Fruit fly (Drosophila melanogaster) whole organism, embryonic: Measurements from ENCODE around the gene Cubn.

ENCODE experiments used
- ATbp ChIP-seq: fragments of 200-800 bp; sonication (Bioruptor generic); optimal IDR thresholded peaks from 2 replicates; lab custom pipeline; 2017; ENCODE audit warnings: missing biosample characterization, mild to moderate bottlenecking, missing genetic modification characterization, missing genetic modification reagents
- CG10209 ChIP-seq: fragments of 200-800 bp; sonication (Bioruptor generic); optimal IDR thresholded peaks from 3 replicates; lab custom pipeline; 2017; ENCODE audit warnings: missing biosample characterization, mild to moderate bottlenecking, missing genetic modification characterization, missing genetic modification reagents
- CG12236 ChIP-seq: fragments of 200-800 bp; sonication (Bioruptor generic); optimal IDR thresholded peaks from 2 replicates; lab custom pipeline; 2016; ENCODE audit warnings: missing biosample characterization, missing genetic modification characterization
- CG13296 ChIP-seq: fragments of 200-800 bp; sonication (Bioruptor generic); optimal IDR thresholded peaks from 3 replicates; lab custom pipeline; 2018; ENCODE audit warnings: missing biosample characterization, mild to moderate bottlenecking, missing genetic modification characterization
- CG14710 ChIP-seq: fragments of 200-800 bp; sonication (Bioruptor generic); optimal IDR thresholded peaks from 3 replicates; lab custom pipeline; 2019; ENCODE audit warnings: missing biosample characterization, mild to moderate bottlenecking, missing genetic modification characterization, moderate library complexity
- CG1647 ChIP-seq: fragments of 200-800 bp; sonication (Bioruptor generic); optimal IDR thresholded peaks from 3 replicates; lab custom pipeline; 2016; ENCODE audit warnings: missing biosample characterization, missing genetic modification characterization
- CG16863 ChIP-seq: fragments of 200-800 bp; sonication (Bioruptor generic); optimal IDR thresholded peaks from 3 replicates; lab custom pipeline; 2016; ENCODE audit warnings: missing biosample characterization, missing genetic modification characterization
- CG17802 ChIP-seq: fragments of 200-800 bp; sonication (Bioruptor generic); optimal IDR thresholded peaks from 2 replicates; lab custom pipeline; 2018; ENCODE audit warnings: missing biosample characterization, mild to moderate bottlenecking, missing genetic modification characterization, moderate library complexity
- CG18764 ChIP-seq: fragments of 200-800 bp; sonication (Bioruptor generic); optimal IDR thresholded peaks from 3 replicates; lab custom pipeline; 2016; ENCODE audit warnings: missing biosample characterization, missing genetic modification characterization
- CG2875 ChIP-seq: fragments of 200-800 bp; sonication (Bioruptor generic); optimal IDR thresholded peaks from 2 replicates; lab custom pipeline; 2017; ENCODE audit warnings: missing biosample characterization, mild to moderate bottlenecking, missing genetic modification characterization, missing genetic modification reagents
- CG2889 ChIP-seq: fragments of 200-800 bp; sonication (Bioruptor generic); IDR thresholded peaks from 3 replicates; pipeline ENCODE4 v1.3.6; 2022; ENCODE audit warnings: missing biosample characterization, missing genetic modification characterization
- CG3726 ChIP-seq: fragments of 200-800 bp; sonication (Bioruptor generic); IDR thresholded peaks from 3 replicates; pipeline ENCODE4, ENCODE4 v1.3.6; 2022; ENCODE audit warnings: missing biosample characterization, missing genetic modification characterization
- CG42726 ChIP-seq: fragments of 200-800 bp; sonication (Bioruptor generic); IDR thresholded peaks from 2 replicates; pipeline ENCODE4 v1.3.6; 2022; ENCODE audit warnings: missing biosample characterization, missing genetic modification characterization; ENCODE audit not compliant: partially characterized antibody
- CG4820 ChIP-seq: fragments of 200-800 bp; sonication (Bioruptor generic); optimal IDR thresholded peaks from 3 replicates; lab custom pipeline; 2016; ENCODE audit warnings: missing biosample characterization, missing genetic modification characterization
- CG7372 ChIP-seq: fragments of 200-800 bp; sonication (Bioruptor generic); IDR thresholded peaks from 2 replicates; pipeline ENCODE4 v1.3.6; 2022; ENCODE audit warnings: missing biosample characterization, missing genetic modification characterization
- Dip2 ChIP-seq: fragments of 200-800 bp; sonication (Bioruptor generic); IDR thresholded peaks from 2 replicates; pipeline ENCODE4 v1.3.6; 2022; ENCODE audit warnings: missing biosample characterization, missing genetic modification characterization
- Doc2 ChIP-seq: fragments of 200-800 bp; sonication (Bioruptor generic); IDR thresholded peaks from 2 replicates; pipeline ENCODE4 v1.3.6; 2022; ENCODE audit warnings: missing biosample characterization, missing genetic modification characterization
- H15 ChIP-seq: fragments of 200-800 bp; sonication (Bioruptor generic); IDR thresholded peaks from 3 replicates; pipeline ENCODE4 v1.3.6; 2022; ENCODE audit warnings: missing biosample characterization, missing genetic modification characterization
- HHEX ChIP-seq: fragments of 200-800 bp; sonication (Bioruptor generic); optimal IDR thresholded peaks from 3 replicates; lab custom pipeline; 2017; ENCODE audit warnings: missing biosample characterization, mild to moderate bottlenecking, missing genetic modification characterization, missing genetic modification reagents
- HLH54F ChIP-seq: fragments of 200-800 bp; sonication (Bioruptor generic); optimal IDR thresholded peaks from 3 replicates; lab custom pipeline; 2016; ENCODE audit warnings: missing biosample characterization, missing genetic modification characterization
- Hmr ChIP-seq: fragments of 200-800 bp; sonication (Bioruptor generic); optimal IDR thresholded peaks from 3 replicates; lab custom pipeline; 2017; ENCODE audit warnings: mild to moderate bottlenecking, missing biosample characterization, missing genetic modification reagents, missing genetic modification characterization
- Hr3 ChIP-seq: fragments of 200-800 bp; sonication (Bioruptor generic); optimal IDR thresholded peaks from 3 replicates; lab custom pipeline; 2016; ENCODE audit warnings: missing biosample characterization, missing genetic modification characterization
- Hr51 ChIP-seq, 2 experiments: fragments of 200-800 bp; sonication (Bioruptor generic); optimal IDR thresholded peaks; 2 replicates in 1 of 2; 3 replicates in 1 of 2; lab custom pipeline; 2016 to 2018; ENCODE audit warnings: missing biosample characterization in 2 of 2, missing genetic modification characterization in 2 of 2, mild to moderate bottlenecking in 1 of 2, moderate library complexity in 1 of 2
- Lim3 ChIP-seq: fragments of 200-800 bp; sonication (Bioruptor generic); IDR thresholded peaks from 2 replicates; pipeline ENCODE4 v1.3.6; 2022; ENCODE audit warnings: missing biosample characterization, missing genetic modification characterization
- NC2β ChIP-seq: fragments of 200-800 bp; sonication (Bioruptor generic); optimal IDR thresholded peaks from 2 replicates; lab custom pipeline; 2016; ENCODE audit warnings: missing biosample characterization, missing genetic modification characterization
- Nf-YB ChIP-seq: fragments of 200-800 bp; sonication (Bioruptor generic); optimal IDR thresholded peaks from 3 replicates; lab custom pipeline; 2019; ENCODE audit warnings: missing biosample characterization, mild to moderate bottlenecking, missing genetic modification characterization, moderate library complexity
- Oaz ChIP-seq: fragments of 200-800 bp; sonication (Bioruptor generic); IDR thresholded peaks from 2 replicates; pipeline ENCODE4 v1.3.6; 2022; ENCODE audit warnings: missing biosample characterization, missing genetic modification characterization
- Optix ChIP-seq: fragments of 200-800 bp; sonication (Bioruptor generic); IDR thresholded peaks from 3 replicates; pipeline ENCODE4 v1.3.6; 2022; ENCODE audit warnings: missing biosample characterization, missing genetic modification characterization
- PHDP ChIP-seq: fragments of 200-800 bp; sonication (Bioruptor generic); optimal IDR thresholded peaks from 3 replicates; lab custom pipeline; 2018; ENCODE audit warnings: missing biosample characterization, mild to moderate bottlenecking, missing genetic modification characterization, moderate library complexity
- Rfx ChIP-seq: fragments of 200-800 bp; sonication (Bioruptor generic); IDR thresholded peaks from 2 replicates; pipeline ENCODE4 v1.3.6; 2022; ENCODE audit warnings: missing biosample characterization, missing genetic modification characterization
- Side ChIP-seq: fragments of 200-800 bp; sonication (Bioruptor generic); optimal IDR thresholded peaks from 2 replicates; lab custom pipeline; 2016; ENCODE audit warnings: missing biosample characterization, missing genetic modification characterization
- Sox100B ChIP-seq: fragments of 200-800 bp; sonication (Bioruptor generic); optimal IDR thresholded peaks from 3 replicates; lab custom pipeline; 2018; ENCODE audit warnings: missing biosample characterization, mild to moderate bottlenecking, missing genetic modification characterization
- bcd ChIP-seq: fragments of 200-800 bp; sonication (Bioruptor generic); optimal IDR thresholded peaks from 2 replicates; lab custom pipeline; 2017; ENCODE audit warnings: missing biosample characterization, mild to moderate bottlenecking, missing genetic modification characterization
- ems ChIP-seq: fragments of 200-800 bp; sonication (Bioruptor generic); optimal IDR thresholded peaks from 3 replicates; lab custom pipeline; 2016; ENCODE audit warnings: missing biosample characterization, missing genetic modification characterization
- en ChIP-seq: fragments of 200-800 bp; sonication (Bioruptor generic); optimal IDR thresholded peaks from 2 replicates; lab custom pipeline; 2016; ENCODE audit warnings: missing biosample characterization, missing genetic modification characterization
- fd3F ChIP-seq: fragments of 200-800 bp; sonication (Bioruptor generic); optimal IDR thresholded peaks from 2 replicates; lab custom pipeline; 2018; ENCODE audit warnings: missing biosample characterization, mild to moderate bottlenecking, missing genetic modification characterization, moderate library complexity
- gcm ChIP-seq: fragments of 200-800 bp; sonication (Bioruptor generic); optimal IDR thresholded peaks from 2 replicates; lab custom pipeline; 2019; ENCODE audit warnings: missing biosample characterization, mild to moderate bottlenecking, missing genetic modification characterization, moderate library complexity
- grau ChIP-seq: fragments of 200-800 bp; optimal IDR thresholded peaks from 3 replicates; lab custom pipeline; 2019; ENCODE audit warnings: missing biosample characterization, mild to moderate bottlenecking, missing genetic modification characterization, moderate library complexity
- grn ChIP-seq: fragments of 200-800 bp; sonication (Bioruptor generic); optimal IDR thresholded peaks from 3 replicates; lab custom pipeline; 2017; ENCODE audit warnings: missing biosample characterization, missing genetic modification characterization
- gt ChIP-seq: fragments of 200-800 bp; sonication (Bioruptor generic); IDR thresholded peaks from 2 replicates; pipeline ENCODE4 v1.3.6; 2022; ENCODE audit warnings: missing biosample characterization, missing genetic modification characterization
- insv ChIP-seq, 2 experiments: fragments of 200-800 bp; sonication (Bioruptor generic); optimal IDR thresholded peaks; 3 replicates each; lab custom pipeline; 2016 to 2018; ENCODE audit warnings: missing biosample characterization in 2 of 2, missing genetic modification characterization in 2 of 2
- jumu ChIP-seq: fragments of 200-800 bp; sonication (Bioruptor generic); optimal IDR thresholded peaks from 3 replicates; lab custom pipeline; 2016; ENCODE audit warnings: missing biosample characterization, missing genetic modification characterization
- pb ChIP-seq: fragments of 200-800 bp; sonication (Bioruptor generic); optimal IDR thresholded peaks from 3 replicates; lab custom pipeline; 2016; ENCODE audit warnings: missing biosample characterization, missing genetic modification characterization
- repo ChIP-seq: fragments of 200-800 bp; sonication (Bioruptor generic); optimal IDR thresholded peaks from 2 replicates; lab custom pipeline; 2016; ENCODE audit warnings: missing biosample characterization, missing genetic modification characterization
- ro ChIP-seq: fragments of 200-800 bp; sonication (Bioruptor generic); IDR thresholded peaks from 2 replicates; pipeline ENCODE4 v1.3.6; 2022; ENCODE audit warnings: missing biosample characterization, missing genetic modification characterization
- sens-2 ChIP-seq: fragments of 200-800 bp; sonication (Bioruptor generic); IDR thresholded peaks from 2 replicates; pipeline ENCODE4 v1.3.6; 2022; ENCODE audit warnings: missing biosample characterization, missing genetic modification characterization
- slp2 ChIP-seq: fragments of 200-800 bp; sonication (Bioruptor generic); optimal IDR thresholded peaks from 2 replicates; lab custom pipeline; 2016; ENCODE audit warnings: missing biosample characterization, missing genetic modification characterization
- ttk ChIP-seq: fragments of 200-800 bp; sonication (Bioruptor generic); IDR thresholded peaks from 2 replicates; pipeline ENCODE4 v2.1.2; 2022; ENCODE audit warnings: missing biosample characterization, missing genetic modification characterization
- vvl ChIP-seq: fragments of 200-800 bp; sonication (Bioruptor generic); IDR thresholded peaks from 2 replicates; pipeline ENCODE4 v1.3.6; 2022; ENCODE audit warnings: missing biosample characterization, missing genetic modification characterization

Cubn gene

DNA sequence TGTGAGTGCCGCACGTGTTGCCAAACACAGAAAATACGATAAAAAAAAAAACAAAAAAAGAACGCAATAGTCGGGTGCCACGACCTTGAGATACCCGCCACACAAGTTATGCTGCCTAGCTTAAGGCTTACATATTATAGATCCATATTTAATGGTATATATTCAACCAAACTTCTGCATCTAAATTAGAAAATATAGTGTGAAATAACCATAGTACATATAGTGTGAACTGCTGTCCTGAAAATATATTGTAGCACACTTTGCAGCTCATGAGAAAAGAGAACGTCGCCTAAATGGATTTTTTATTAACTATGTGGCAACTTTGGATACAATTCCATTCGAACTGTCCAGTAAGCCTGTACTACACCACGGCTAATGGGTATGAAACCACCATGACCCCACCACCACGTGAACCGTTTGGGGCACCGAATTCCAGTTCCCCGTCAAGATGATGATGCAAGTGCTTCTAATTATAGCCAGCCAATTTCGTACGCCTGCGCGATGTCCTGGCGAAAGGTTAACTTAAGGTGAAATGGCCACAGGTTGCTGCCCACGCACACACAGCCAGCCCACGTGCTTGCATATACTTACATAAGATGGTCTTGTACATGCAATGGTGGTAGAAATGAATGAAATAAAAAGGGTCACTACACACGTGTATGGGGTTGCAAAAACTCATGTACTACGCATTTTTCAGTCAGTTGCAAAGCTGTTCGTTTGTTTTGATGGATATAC lies 29.1 kb upstream of the Cubn start (continued):
- TF ChIP-seq Hmr (GFP tag; lab: Kevin White, UChicago) = peak; percentile 90
- TF ChIP-seq CG14710 (tag; lab: Kevin White, UChicago) = peak; percentile 56
- TF ChIP-seq CG42726 (GFP tag; lab: Robert Waterston, UW) = no peak
- peak; percentile 24 for TF ChIP-seq grn (GFP tag; lab: Kevin White, UChicago)
- TF ChIP-seq Sox100B (GFP tag; lab: Kevin White, UChicago) = no peak
- peak; percentile 72 to 84 for TF ChIP-seq Hr51 (GFP tag; optimal IDR thresholded peaks at IDR 0.05; lab: Kevin White, UChicago)
- peak; percentile 74 for TF ChIP-seq ems
- peak; percentile 77 for TF ChIP-seq vvl (GFP tag; lab: Robert Waterston, UW)
- TF ChIP-seq insv (GFP tag; optimal IDR thresholded peaks at IDR 0.05; lab: Kevin White, UChicago) = peak in 1 of 2 experiments; percentile 41
- TF ChIP-seq CG10209 = peak; percentile 79
- TF ChIP-seq CG13296 = peak; percentile 77
- no peak for TF ChIP-seq Lim3 (GFP tag; lab: Robert Waterston, UW)
- TF ChIP-seq CG1647 (GFP tag; lab: Kevin White, UChicago) = peak; percentile 57
- peak; percentile 67 for TF ChIP-seq repo (GFP tag; lab: Kevin White, UChicago)
- TF ChIP-seq HHEX (GFP tag; lab: Kevin White, UChicago) = peak; percentile 74
- TF ChIP-seq CG12236 (GFP tag; lab: Kevin White, UChicago) = peak; percentile 35
- 0 out of 2 replicates have a peak, but pooled peaks have one; percentile 11 for TF ChIP-seq Doc2 (GFP tag; lab: Robert Waterston, UW)
- TF ChIP-seq sens-2 = no peak
- no peak for TF ChIP-seq ro (GFP tag; lab: Robert Waterston, UW)
- no peak for TF ChIP-seq gt (GFP tag; lab: Robert Waterston, UW)
- peak; percentile 71 for TF ChIP-seq jumu (GFP tag; lab: Kevin White, UChicago)
- peak; percentile 56 for TF ChIP-seq gcm (GFP tag; lab: Kevin White, UChicago)
- TF ChIP-seq Rfx (GFP tag; lab: Robert Waterston, UW) = peak; percentile 53
- TF ChIP-seq CG18764 (GFP tag; lab: Kevin White, UChicago) = peak; percentile 49
- peak; percentile 82 for TF ChIP-seq grau (tag; lab: Kevin White, UChicago)
- peak; percentile 73 for TF ChIP-seq ATbp (GFP tag; lab: Kevin White, UChicago)
- 0 out of 2 replicates have a peak, but pooled peaks have one; percentile 29 for TF ChIP-seq Oaz (GFP tag; lab: Robert Waterston, UW)
- TF ChIP-seq CG3726 (GFP tag; lab: Robert Waterston, UW) = no peak
- peak; percentile 21 for TF ChIP-seq NC2β (GFP tag; lab: Kevin White, UChicago)
- TF ChIP-seq en (GFP tag; lab: Kevin White, UChicago) = peak; percentile 13
- TF ChIP-seq PHDP = peak; percentile 75
- TF ChIP-seq CG16863 (GFP tag; lab: Kevin White, UChicago) = peak; percentile 70
- TF ChIP-seq CG2889 = peak; percentile 45; the same call in 1 of the 3 replicates
- peak; percentile 67 for TF ChIP-seq Hr3
- TF ChIP-seq CG4820 (GFP tag; lab: Kevin White, UChicago) = peak; percentile 81
- peak; percentile 46 for TF ChIP-seq CG7372 (GFP tag; lab: Robert Waterston, UW)
- TF ChIP-seq slp2 (GFP tag; lab: Kevin White, UChicago) = peak; percentile 74
- peak; percentile 57 for TF ChIP-seq fd3F (GFP tag; lab: Kevin White, UChicago)
- TF ChIP-seq bcd (GFP tag; lab: Kevin White, UChicago) = peak; percentile 81
- TF ChIP-seq CG2875 (GFP tag; lab: Kevin White, UChicago) = peak; percentile 50
- TF ChIP-seq Side = peak; percentile 50
- 0 out of 3 replicates have a peak, but pooled peaks have one; percentile 41 for TF ChIP-seq H15
- peak; percentile 60 for TF ChIP-seq Nf-YB
- no peak for TF ChIP-seq CG17802 (tag; lab: Kevin White, UChicago)
- peak; percentile 44 for TF ChIP-seq ttk (GFP tag; lab: Robert Waterston, UW)
- peak; percentile 79 for TF ChIP-seq HLH54F (GFP tag; lab: Kevin White, UChicago)
- 0 out of 2 replicates have a peak, but pooled peaks have one; percentile 6 for TF ChIP-seq Dip2 (GFP tag; lab: Robert Waterston, UW)
- TF ChIP-seq pb (GFP tag; lab: Kevin White, UChicago) = peak; percentile 43
- peak; percentile 45; the same call in 1 of the 3 replicates for TF ChIP-seq Optix (GFP tag; lab: Robert Waterston, UW)
